Fruit fly (Drosophila melanogaster) whole organism, prepupa: ENCODE measurements around the gene Orc5.

ENCODE experiments used
- CG10669 ChIP-seq: fragments of 200-800 bp; sonication (Bioruptor generic); optimal IDR thresholded peaks from 3 replicates; lab custom pipeline; 2018; ENCODE audit warnings: missing biosample characterization, mild to moderate bottlenecking, missing genetic modification characterization, moderate library complexity
- Sox102F ChIP-seq: fragments of 200-800 bp; sonication (Bioruptor generic); optimal IDR thresholded peaks from 2 replicates; lab custom pipeline; 2016; ENCODE audit warnings: missing biosample characterization, mild to moderate bottlenecking, missing genetic modification characterization

- TF ChIP-seq CG10669 (no peak), Sox102F (GFP tag; lab: Kevin White, UChicago) (no peak)
These were observed 24.5 kb upstream of the Orc5 start for dm6 chr2L:13805170-13805569.
